Fruit fly (Drosophila melanogaster): ENCODE data around the gene Rev1.

The Rev1 gene

DNA sequence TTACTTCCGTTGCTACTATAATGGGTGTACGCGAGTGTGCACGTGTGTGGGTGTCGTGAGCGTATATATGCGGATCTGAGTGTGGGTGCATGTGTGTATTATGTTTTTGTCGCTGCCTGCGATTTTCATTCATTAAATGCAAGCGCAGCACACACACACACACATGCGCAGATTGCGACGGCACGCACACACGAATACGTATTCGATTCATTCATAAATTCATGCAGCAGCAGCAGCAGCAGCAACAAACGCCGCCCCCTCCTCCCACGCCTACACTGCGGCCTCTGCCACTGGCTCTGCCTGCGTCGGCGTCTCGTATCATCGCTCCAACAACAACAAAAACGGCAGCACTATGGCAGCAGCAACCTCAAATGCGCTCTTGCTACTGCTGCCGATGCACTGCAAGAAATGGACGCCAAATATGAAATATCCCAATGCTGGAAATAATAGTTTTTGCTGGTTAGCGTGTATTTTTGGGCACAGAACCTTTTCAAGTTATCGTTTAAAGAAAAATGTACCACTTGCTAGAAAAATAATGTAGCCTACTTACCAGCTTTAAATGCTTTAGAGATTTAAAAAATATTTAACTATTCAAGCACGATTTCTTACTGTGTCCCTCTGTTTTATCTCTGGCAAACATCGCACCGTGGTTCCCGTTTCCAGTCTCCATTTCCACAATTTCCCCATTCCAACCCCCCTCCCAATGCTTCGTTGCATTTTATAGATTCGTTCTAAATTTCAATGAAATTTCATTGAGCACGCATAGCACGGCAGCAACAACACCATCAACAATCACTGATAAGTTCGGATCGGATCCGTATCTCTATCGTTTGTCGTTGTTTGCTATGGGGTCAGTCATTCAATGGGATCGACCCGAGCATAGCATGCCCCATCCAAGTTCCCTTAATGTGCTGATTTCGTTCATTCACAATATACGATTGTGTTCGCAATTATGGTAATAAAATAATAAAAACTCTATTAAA lies 20.6 kb upstream of the Rev1 start (continued):
- TF ChIP-seq croc (GFP tag; conservative IDR thresholded peaks at IDR 0.05) (peak; percentile 88), CG4360 (GFP tag; IDR thresholded peaks at IDR 0.05) (peak; percentile 90), CG14667 (GFP tag; IDR thresholded peaks at IDR 0.05) (peak; percentile 64), seq (GFP tag; IDR thresholded peaks at IDR 0.05) (peak; percentile 50), ranshi (GFP tag; IDR thresholded peaks at IDR 0.05) (peak; percentile 85), CG11723 (GFP tag; optimal IDR thresholded peaks at IDR 0.05) (peak; percentile 77), HLHmδ (GFP tag; optimal IDR thresholded peaks at IDR 0.05) (no peak), Ets65A (GFP tag) (peak; percentile 99), Nf-YA (GFP tag; IDR thresholded peaks at IDR 0.05) (peak; percentile 47), repo (GFP tag; optimal IDR thresholded peaks at IDR 0.05) (peak; percentile 73), CG7963 (GFP tag; IDR thresholded peaks at IDR 0.05; ENCODE audit: partially characterized antibody) (no peak), BEAF-32 (GFP tag; optimal IDR thresholded peaks at IDR 0.05) (no peak), fru (optimal IDR thresholded peaks at IDR 0.05) (no peak)

dm6 chr3L:634319-635015 lies 19.7 kb upstream of the Rev1 start:
- peak; percentile 92 for TF ChIP-seq Hsf (GFP tag; optimal IDR thresholded peaks at IDR 0.05)
- peak; percentile 85; the same call in 2 of the 3 replicates for TF ChIP-seq CG3726 (GFP tag; IDR thresholded peaks at IDR 0.05)
- peak; percentile 82 for TF ChIP-seq CG13624 (GFP tag; optimal IDR thresholded peaks at IDR 0.05)
- TF ChIP-seq tio (GFP tag; optimal IDR thresholded peaks at IDR 0.05), result peak; percentile 91
- TF ChIP-seq CG1603 (tag; optimal IDR thresholded peaks at IDR 0.05), result peak; percentile 93
- no peak for TF ChIP-seq hb (GFP tag; IDR thresholded peaks at IDR 0.05; ENCODE audit: partially characterized antibody)
- TF ChIP-seq CG14014 (GFP tag; IDR thresholded peaks at IDR 0.05), result peak; percentile 77
- no peak for TF ChIP-seq Dp (GFP tag; optimal IDR thresholded peaks at IDR 0.05)
- peak; percentile 90 for TF ChIP-seq CG31441 (GFP tag; IDR thresholded peaks at IDR 0.05)
- peak; percentile 90 for TF ChIP-seq CG6689 (GFP tag; IDR thresholded peaks at IDR 0.05)
- peak; percentile 88 for TF ChIP-seq esg (GFP tag; conservative IDR thresholded peaks at IDR 0.05)
- TF ChIP-seq CG6765 (GFP tag; optimal IDR thresholded peaks at IDR 0.05), result peak; percentile 64
- peak; percentile 87 for TF ChIP-seq Nf-YA (GFP tag; IDR thresholded peaks at IDR 0.05)
- peak; percentile 38 for TF ChIP-seq CG15514 (GFP tag; optimal IDR thresholded peaks at IDR 0.05)
- TF ChIP-seq zfh1 (GFP tag; IDR thresholded peaks at IDR 0.05), result peak; percentile 95
- peak; percentile 24 for TF ChIP-seq gro (GFP tag; optimal IDR thresholded peaks at IDR 0.05)
- TF ChIP-seq CG5180 (GFP tag; optimal IDR thresholded peaks at IDR 0.05), result peak; percentile 63
- TF ChIP-seq tap (tag; optimal IDR thresholded peaks at IDR 0.05), result peak; percentile 91
- peak; percentile 74 for TF ChIP-seq fu2 (GFP tag; optimal IDR thresholded peaks at IDR 0.05)
- no peak for TF ChIP-seq D (optimal IDR thresholded peaks at IDR 0.05)
- TF ChIP-seq D (GFP tag; optimal IDR thresholded peaks at IDR 0.05), result peak; percentile 95
- TF ChIP-seq CG10431 (GFP tag; optimal IDR thresholded peaks at IDR 0.05), result peak; percentile 90
- TF ChIP-seq CG17568 (GFP tag; optimal IDR thresholded peaks at IDR 0.05), result peak; percentile 86
- no peak; the same call in 2 of the 3 replicates for TF ChIP-seq Dbx (GFP tag; IDR thresholded peaks at IDR 0.05)
- TF ChIP-seq cas (GFP tag; IDR thresholded peaks at IDR 0.05), result no peak
- TF ChIP-seq NK7.1 (GFP tag; optimal IDR thresholded peaks at IDR 0.05), result peak; percentile 76
- peak; percentile 91 for TF ChIP-seq HLH3B (GFP tag; IDR thresholded peaks at IDR 0.05)
- TF ChIP-seq maf-S (GFP tag; optimal IDR thresholded peaks at IDR 0.05), result peak; percentile 77
- TF ChIP-seq CG16815 (GFP tag; optimal IDR thresholded peaks at IDR 0.05), result peak; percentile 88
- peak; percentile 85 for TF ChIP-seq CG15269 (tag; optimal IDR thresholded peaks at IDR 0.05)
- TF ChIP-seq Poxn (GFP tag; IDR thresholded peaks at IDR 0.05), result 0 out of 2 replicates have a peak, but pooled peaks have one; percentile 15
- TF ChIP-seq so (GFP tag; IDR thresholded peaks at IDR 0.05), result peak; percentile 89
- TF ChIP-seq Sry-β (GFP tag; optimal IDR thresholded peaks at IDR 0.05), result peak; percentile 58
- TF ChIP-seq Sin3A (optimal IDR thresholded peaks at IDR 0.05), result no peak
- no peak for TF ChIP-seq lov (optimal IDR thresholded peaks at IDR 0.05)
- peak; percentile 96 for TF ChIP-seq lov (GFP tag; IDR thresholded peaks at IDR 0.05)
